Fruit fly (Drosophila melanogaster) whole organism, pupa: ENCODE results near the gene MESR6.

Experiments used
- CG14655 ChIP-seq: fragments of 200-800 bp; sonication (Bioruptor generic); optimal IDR thresholded peaks from 3 replicates; lab custom pipeline; 2017; ENCODE audit warnings: mild to moderate bottlenecking, missing biosample characterization, missing genetic modification reagents, missing genetic modification characterization
- CG17806 ChIP-seq: fragments of 200-800 bp; sonication (Bioruptor generic); optimal IDR thresholded peaks from 2 replicates; lab custom pipeline; 2018; ENCODE audit warnings: missing biosample characterization, mild to moderate bottlenecking, missing genetic modification characterization, moderate library complexity
- Pif1B ChIP-seq: fragments of 200-800 bp; sonication (Bioruptor generic); optimal IDR thresholded peaks from 3 replicates; lab custom pipeline; 2016; ENCODE audit warnings: missing biosample characterization, missing genetic modification characterization

dm6 chr3L:19078444-19078843 is 14.0 kb upstream of the MESR6 start:
- TF ChIP-seq CG14655 (GFP tag; lab: Kevin White, UChicago) (peak; percentile 66), Pif1B (GFP tag; lab: Kevin White, UChicago) (no peak), CG17806 (peak; percentile 31)
